Worm (Caenorhabditis elegans) whole organism, L3 larva: Measurements from ENCODE around the gene ZK792.7.

ENCODE experiments used
- ZK546.5 ChIP-seq: sonication (generic microtip); optimal IDR thresholded peaks from 2 replicates; lab custom pipeline; 2017; ENCODE audit warnings: missing biosample characterization, missing genetic modification characterization
- ceh-16 ChIP-seq: sonication (generic microtip); optimal IDR thresholded peaks from 2 replicates; lab custom pipeline; 2017; ENCODE audit warnings: missing biosample characterization, missing genetic modification characterization
- elt-1 ChIP-seq: fragments of 150-350 bp; optimal IDR thresholded peaks from 2 replicates; lab custom pipeline; 2014; ENCODE audit warnings: missing biosample characterization, missing genetic modification characterization
- fkh-10 ChIP-seq: sonication (generic microtip); optimal IDR thresholded peaks from 2 replicates; lab custom pipeline; 2017; ENCODE audit warnings: missing biosample characterization, missing genetic modification reagents, missing genetic modification characterization
- nhr-11 ChIP-seq: fragments of 150-350 bp; optimal IDR thresholded peaks from 2 replicates; lab custom pipeline; 2014; ENCODE audit warnings: missing biosample characterization, missing genetic modification characterization
- nhr-12 ChIP-seq: fragments of 150-350 bp; optimal IDR thresholded peaks from 2 replicates; lab custom pipeline; 2014; ENCODE audit warnings: missing biosample characterization, missing genetic modification characterization
- nhr-25 ChIP-seq: sonication (generic microtip); optimal IDR thresholded peaks from 2 replicates; lab custom pipeline; 2017; ENCODE audit warnings: missing biosample characterization, missing genetic modification characterization
- nhr-28 ChIP-seq: fragments of 150-350 bp; optimal IDR thresholded peaks from 2 replicates; lab custom pipeline; 2014; ENCODE audit warnings: missing biosample characterization, missing genetic modification characterization

DNA sequence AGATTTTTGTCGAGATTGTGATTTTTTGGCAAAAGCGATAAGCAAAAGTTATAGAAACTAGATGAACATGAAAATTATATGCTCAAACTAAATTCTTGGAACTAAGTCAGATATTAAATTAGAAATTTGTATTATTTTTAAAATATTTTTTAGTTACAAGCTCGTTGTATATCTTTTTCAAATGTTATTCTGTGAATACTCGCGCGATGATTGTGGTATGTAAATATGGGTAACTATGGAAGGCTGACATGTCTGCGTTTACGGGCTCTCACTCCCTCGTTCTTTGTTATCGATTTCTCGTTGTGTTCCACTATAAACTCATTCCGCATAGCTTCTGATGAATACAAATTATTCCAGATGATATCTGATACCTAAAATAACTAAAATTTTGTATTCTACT is at the start of gene ZK792.7:
- no peak for TF ChIP-seq nhr-11 (tag; lab: Kevin White, UChicago)
- no peak for TF ChIP-seq ceh-16 (tag; lab: Kevin White, UChicago)
- no peak for TF ChIP-seq fkh-10 (GFP tag; lab: Kevin White, UChicago)
- no peak for TF ChIP-seq nhr-12 (tag; lab: Kevin White, UChicago)
- TF ChIP-seq nhr-28 (tag; lab: Kevin White, UChicago) = no peak
- no peak for TF ChIP-seq elt-1 (tag; lab: Kevin White, UChicago)
- no peak for TF ChIP-seq nhr-25 (tag; lab: Kevin White, UChicago)
- no peak for TF ChIP-seq ZK546.5 (tag; lab: Kevin White, UChicago)
